Fruit fly (Drosophila melanogaster) whole organism, embryonic: ENCODE measurements around the gene Dh31.
A peak's percentile ranks its signal among the peaks of the same experiment; 100 is the strongest.

Source experiments
- ATbp ChIP-seq: fragments of 200-800 bp; sonication (Bioruptor generic); optimal IDR thresholded peaks from 2 replicates; lab custom pipeline; 2017; ENCODE audit warnings: missing biosample characterization, mild to moderate bottlenecking, missing genetic modification characterization, missing genetic modification reagents
- Aef1 ChIP-seq: fragments of 200-800 bp; sonication (Bioruptor generic); IDR thresholded peaks from 3 replicates; pipeline ENCODE4 v1.3.6; 2022; ENCODE audit warnings: missing biosample characterization, missing genetic modification characterization
- CG11504 ChIP-seq: fragments of 200-800 bp; sonication (Bioruptor generic); optimal IDR thresholded peaks from 3 replicates; lab custom pipeline; 2019; ENCODE audit warnings: missing biosample characterization, mild to moderate bottlenecking, missing genetic modification characterization, moderate library complexity
- CG12659 ChIP-seq: fragments of 200-800 bp; sonication (Bioruptor generic); optimal IDR thresholded peaks from 3 replicates; lab custom pipeline; 2017; ENCODE audit warnings: mild to moderate bottlenecking, missing biosample characterization, missing genetic modification reagents, missing genetic modification characterization
- CG13424 ChIP-seq: fragments of 200-800 bp; sonication (Bioruptor generic); optimal IDR thresholded peaks from 2 replicates; lab custom pipeline; 2019; ENCODE audit warnings: missing biosample characterization, mild to moderate bottlenecking, missing genetic modification characterization, moderate library complexity
- CG16863 ChIP-seq: fragments of 200-800 bp; sonication (Bioruptor generic); optimal IDR thresholded peaks from 3 replicates; lab custom pipeline; 2016; ENCODE audit warnings: missing biosample characterization, missing genetic modification characterization
- CG17359 ChIP-seq: fragments of 200-800 bp; sonication (Bioruptor generic); optimal IDR thresholded peaks from 3 replicates; lab custom pipeline; 2018; ENCODE audit warnings: missing biosample characterization, mild to moderate bottlenecking, missing genetic modification characterization, moderate library complexity
- CG17385 ChIP-seq: fragments of 200-800 bp; sonication (Bioruptor generic); optimal IDR thresholded peaks from 3 replicates; lab custom pipeline; 2018; ENCODE audit warnings: missing biosample characterization, mild to moderate bottlenecking, missing genetic modification characterization
- CG2116 ChIP-seq: fragments of 200-800 bp; sonication (Bioruptor generic); optimal IDR thresholded peaks from 3 replicates; lab custom pipeline; 2018; ENCODE audit warnings: missing biosample characterization, mild to moderate bottlenecking, missing genetic modification characterization
- CG2712 ChIP-seq: fragments of 200-800 bp; optimal IDR thresholded peaks from 3 replicates; lab custom pipeline; 2019; ENCODE audit warnings: missing biosample characterization, mild to moderate bottlenecking, missing genetic modification characterization, moderate library complexity
- CG2875 ChIP-seq: fragments of 200-800 bp; sonication (Bioruptor generic); optimal IDR thresholded peaks from 2 replicates; lab custom pipeline; 2017; ENCODE audit warnings: missing biosample characterization, mild to moderate bottlenecking, missing genetic modification characterization, missing genetic modification reagents
- CG3163 ChIP-seq: fragments of 200-800 bp; sonication (Bioruptor generic); optimal IDR thresholded peaks from 3 replicates; lab custom pipeline; 2016; ENCODE audit warnings: missing biosample characterization, missing genetic modification characterization
- CG32532 ChIP-seq: fragments of 200-800 bp; sonication (Bioruptor generic); IDR thresholded peaks from 2 replicates; pipeline ENCODE4 v1.3.6; 2022; ENCODE audit warnings: missing biosample characterization, missing genetic modification characterization
- CG33557 ChIP-seq: fragments of 200-800 bp; sonication (Bioruptor generic); optimal IDR thresholded peaks from 2 replicates; lab custom pipeline; 2019; ENCODE audit warnings: missing biosample characterization, mild to moderate bottlenecking, missing genetic modification characterization, moderate library complexity
- CG3995 ChIP-seq: fragments of 200-800 bp; sonication (Bioruptor generic); optimal IDR thresholded peaks from 3 replicates; lab custom pipeline; 2016; ENCODE audit warnings: missing biosample characterization, missing genetic modification characterization
- CG6254 ChIP-seq: fragments of 200-800 bp; sonication (Bioruptor generic); optimal IDR thresholded peaks from 3 replicates; lab custom pipeline; 2017; ENCODE audit warnings: mild to moderate bottlenecking, missing biosample characterization, missing genetic modification reagents, missing genetic modification characterization
- CG6813 ChIP-seq: fragments of 200-800 bp; sonication (Bioruptor generic); optimal IDR thresholded peaks from 2 replicates; lab custom pipeline; 2017; ENCODE audit warnings: missing biosample characterization, missing genetic modification characterization, mild to moderate bottlenecking, moderate library complexity, missing genetic modification reagents
- CG7963 ChIP-seq: fragments of 200-800 bp; sonication (Bioruptor generic); IDR thresholded peaks from 3 replicates; pipeline ENCODE4 v1.3.6; 2022; ENCODE audit warnings: missing biosample characterization, missing genetic modification characterization; ENCODE audit not compliant: partially characterized antibody
- CG7987 ChIP-seq: fragments of 200-800 bp; sonication (Bioruptor generic); optimal IDR thresholded peaks from 2 replicates; lab custom pipeline; 2018; ENCODE audit warnings: missing biosample characterization, mild to moderate bottlenecking, missing genetic modification characterization, moderate library complexity
- CG8281 ChIP-seq: fragments of 200-800 bp; sonication (Bioruptor generic); optimal IDR thresholded peaks from 2 replicates; lab custom pipeline; 2018; ENCODE audit warnings: missing biosample characterization, mild to moderate bottlenecking, missing genetic modification characterization, moderate library complexity
- CG8944 ChIP-seq: fragments of 200-800 bp; sonication (Bioruptor generic); optimal IDR thresholded peaks from 3 replicates; lab custom pipeline; 2016; ENCODE audit warnings: missing biosample characterization, missing genetic modification characterization
- CG9797 ChIP-seq: fragments of 200-800 bp; sonication (Bioruptor generic); optimal IDR thresholded peaks from 3 replicates; lab custom pipeline; 2018; ENCODE audit warnings: missing biosample characterization, mild to moderate bottlenecking, missing genetic modification characterization
- CG9817 ChIP-seq: fragments of 200-800 bp; sonication (Bioruptor generic); optimal IDR thresholded peaks from 2 replicates; lab custom pipeline; 2018; ENCODE audit warnings: missing biosample characterization, mild to moderate bottlenecking, missing genetic modification characterization, moderate library complexity
- Camta ChIP-seq: fragments of 200-800 bp; sonication (Bioruptor generic); optimal IDR thresholded peaks from 2 replicates; lab custom pipeline; 2016; ENCODE audit warnings: missing biosample characterization, missing genetic modification characterization
- D ChIP-seq, 2 experiments: fragments of 200-800 bp in 1 of 2; fragments of >200 bp in 1 of 2; sonication (Bioruptor generic) in 1 of 2; optimal IDR thresholded peaks; 2 replicates in 1 of 2; 3 replicates in 1 of 2; lab custom pipeline; 2017; ENCODE audit warnings: mild to moderate bottlenecking in 1 of 2, missing biosample characterization in 1 of 2, missing genetic modification characterization in 1 of 2, missing genetic modification reagents in 1 of 2
- Dek ChIP-seq: fragments of 200-800 bp; sonication (Bioruptor generic); optimal IDR thresholded peaks from 3 replicates; lab custom pipeline; 2019; ENCODE audit warnings: missing biosample characterization, mild to moderate bottlenecking, missing genetic modification characterization, moderate library complexity
- Hand ChIP-seq: fragments of 200-800 bp; sonication (Bioruptor generic); optimal IDR thresholded peaks from 2 replicates; lab custom pipeline; 2017; ENCODE audit warnings: mild to moderate bottlenecking, missing biosample characterization, missing genetic modification reagents, missing genetic modification characterization
- HmgD ChIP-seq: fragments of 200-800 bp; sonication (Bioruptor generic); optimal IDR thresholded peaks from 3 replicates; lab custom pipeline; 2016; ENCODE audit warnings: missing biosample characterization, missing genetic modification characterization
- Med ChIP-seq: fragments of 200-800 bp; sonication (Bioruptor generic); peaks from one replicate; lab custom pipeline; 2016; ENCODE audit warnings: missing biosample characterization, missing genetic modification characterization, mild to moderate bottlenecking, inconsistent platforms, moderate library complexity
- Oaz ChIP-seq: fragments of 200-800 bp; sonication (Bioruptor generic); IDR thresholded peaks from 2 replicates; pipeline ENCODE4 v1.3.6; 2022; ENCODE audit warnings: missing biosample characterization, missing genetic modification characterization
- Sox100B ChIP-seq: fragments of 200-800 bp; sonication (Bioruptor generic); optimal IDR thresholded peaks from 3 replicates; lab custom pipeline; 2018; ENCODE audit warnings: missing biosample characterization, mild to moderate bottlenecking, missing genetic modification characterization
- ap ChIP-seq: fragments of 200-800 bp; sonication (Bioruptor generic); IDR thresholded peaks from 2 replicates; pipeline ENCODE4 v1.3.6; 2022; ENCODE audit warnings: missing biosample characterization, missing genetic modification characterization
- br ChIP-seq: fragments of >200 bp; optimal IDR thresholded peaks from 2 replicates; lab custom pipeline; 2017
- chinmo ChIP-seq: fragments of 200-800 bp; sonication (Bioruptor generic); IDR thresholded peaks from 4 replicates; pipeline ENCODE4 v1.3.6; 2022; ENCODE audit warnings: missing biosample characterization, missing genetic modification characterization; ENCODE audit not compliant: partially characterized antibody
- crc ChIP-seq: fragments of 200-800 bp; sonication (Bioruptor generic); optimal IDR thresholded peaks from 2 replicates; lab custom pipeline; 2016; ENCODE audit warnings: missing biosample characterization, missing genetic modification characterization
- dimm ChIP-seq: fragments of 200-800 bp; sonication (Bioruptor generic); IDR thresholded peaks from 2 replicates; pipeline ENCODE4 v1.3.6; 2022; ENCODE audit warnings: missing biosample characterization, missing genetic modification characterization
- dmrt99B ChIP-seq: fragments of 200-800 bp; sonication (Bioruptor generic); optimal IDR thresholded peaks from 2 replicates; lab custom pipeline; 2018; ENCODE audit warnings: missing biosample characterization, mild to moderate bottlenecking, missing genetic modification characterization, moderate library complexity
- dpn ChIP-seq, 2 experiments: fragments of 200-800 bp; sonication (Bioruptor generic); optimal IDR thresholded peaks; 3 replicates each; lab custom pipeline; 2016; ENCODE audit warnings: missing biosample characterization in 2 of 2, missing genetic modification characterization in 2 of 2
- dysf ChIP-seq: fragments of 200-800 bp; sonication (Bioruptor generic); IDR thresholded peaks from 3 replicates; pipeline ENCODE4 v1.3.6; 2022; ENCODE audit warnings: missing biosample characterization, missing genetic modification characterization
- kni ChIP-seq: fragments of 200-800 bp; sonication (Bioruptor generic); optimal IDR thresholded peaks from 3 replicates; lab custom pipeline; 2017; ENCODE audit warnings: mild to moderate bottlenecking, missing biosample characterization, missing genetic modification reagents, missing genetic modification characterization
- lilli ChIP-seq: fragments of 200-800 bp; sonication (Bioruptor generic); optimal IDR thresholded peaks from 3 replicates; lab custom pipeline; 2016; ENCODE audit warnings: missing biosample characterization, missing genetic modification characterization
- oc ChIP-seq: fragments of 200-800 bp; sonication (Bioruptor generic); optimal IDR thresholded peaks from 2 replicates; lab custom pipeline; 2018; ENCODE audit warnings: missing biosample characterization, mild to moderate bottlenecking, missing genetic modification characterization, moderate library complexity
- sc ChIP-seq, 3 experiments: fragments of >200 bp in 2 of 3; fragments of 200-800 bp in 1 of 3; sonication (Bioruptor generic) in 1 of 3; optimal IDR thresholded peaks; 2 replicates in 2 of 3; 3 replicates in 1 of 3; lab custom pipeline; 2017; ENCODE audit warnings: mild to moderate bottlenecking in 1 of 3, missing biosample characterization in 1 of 3, missing genetic modification characterization in 1 of 3, missing genetic modification reagents in 1 of 3
- slp2 ChIP-seq: fragments of 200-800 bp; sonication (Bioruptor generic); optimal IDR thresholded peaks from 2 replicates; lab custom pipeline; 2016; ENCODE audit warnings: missing biosample characterization, missing genetic modification characterization
- tin ChIP-seq: fragments of 200-800 bp; sonication (Bioruptor generic); optimal IDR thresholded peaks from 3 replicates; lab custom pipeline; 2016; ENCODE audit warnings: missing biosample characterization, missing genetic modification characterization
- toy ChIP-seq: fragments of 200-800 bp; sonication (Bioruptor generic); IDR thresholded peaks from 2 replicates; pipeline ENCODE4 v1.3.6; 2022; ENCODE audit warnings: missing biosample characterization, missing genetic modification characterization
- zfh2 ChIP-seq: fragments of 200-800 bp; sonication (Bioruptor generic); optimal IDR thresholded peaks from 2 replicates; lab custom pipeline; 2016; ENCODE audit warnings: missing biosample characterization, missing genetic modification characterization

Gene Dh31

DNA sequence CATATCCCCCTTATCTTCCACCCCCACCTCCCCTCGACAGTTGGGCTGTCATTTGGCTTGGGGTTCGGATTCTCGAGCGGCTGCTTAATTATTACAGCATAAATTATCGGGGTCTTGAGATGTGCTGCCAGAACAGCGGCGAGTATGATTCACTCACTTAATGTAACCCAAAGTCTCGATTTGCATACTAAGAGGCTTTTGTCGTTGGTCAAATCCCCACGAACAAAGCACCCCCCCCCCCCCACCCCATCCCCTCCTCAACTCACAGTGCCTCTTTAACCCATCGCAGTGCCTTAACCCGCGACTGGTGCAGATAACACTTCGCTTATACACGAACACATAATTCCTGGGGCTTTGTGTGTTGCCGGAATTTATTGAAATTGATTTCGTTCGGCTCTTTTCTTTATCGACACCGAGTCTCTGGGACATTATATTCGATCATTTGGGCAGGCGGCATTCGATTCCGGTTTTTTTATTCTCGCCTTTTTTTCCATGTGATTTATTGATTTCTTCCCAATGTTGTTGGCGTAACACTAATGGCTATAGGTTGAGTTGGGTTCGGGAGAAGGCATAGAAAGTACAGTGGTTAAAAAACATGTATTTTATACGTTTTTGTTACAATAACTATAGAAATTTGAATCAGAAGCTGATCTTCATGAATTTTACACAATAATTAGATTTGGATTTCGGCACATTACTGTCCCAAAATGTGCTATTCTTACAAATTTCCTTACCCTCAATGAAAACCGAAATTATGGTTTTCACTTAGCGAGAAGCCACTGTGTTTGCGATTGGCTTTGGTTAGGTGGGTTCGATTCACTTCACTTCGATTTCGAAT lies 47.4 kb upstream of the Dh31 start (continued):
- TF ChIP-seq zfh2 (GFP tag; lab: Kevin White, UChicago) (peak; percentile 12), CG13424 (tag; lab: Kevin White, UChicago) (peak; percentile 37), tin (GFP tag; lab: Kevin White, UChicago) (no peak), CG2116 (GFP tag; lab: Kevin White, UChicago) (peak; percentile 8), crc (GFP tag; lab: Kevin White, UChicago) (peak; percentile 55), D (optimal IDR thresholded peaks at IDR 0.05; lab: Kevin White, UChicago) (no peak), D (GFP tag; optimal IDR thresholded peaks at IDR 0.05; lab: Kevin White, UChicago) (peak; percentile 37), CG7963 (GFP tag; lab: Robert Waterston, UW) (no peak), dysf (GFP tag; lab: Robert Waterston, UW) (peak; percentile 48; the same call in 1 of the 3 replicates), CG6813 (GFP tag; lab: Kevin White, UChicago) (no peak), dmrt99B (tag; lab: Kevin White, UChicago) (peak; percentile 44), Med (peak; percentile 85), CG8944 (GFP tag; lab: Kevin White, UChicago) (peak; percentile 9), CG33557 (GFP tag; lab: Kevin White, UChicago) (peak; percentile 49), CG11504 (tag; lab: Kevin White, UChicago) (peak; percentile 73), CG2712 (tag; lab: Kevin White, UChicago) (peak; percentile 57), CG3163 (GFP tag; lab: Kevin White, UChicago) (peak; percentile 35), CG8281 (tag; lab: Kevin White, UChicago) (no peak), br (lab: Kevin White, UChicago) (no peak), CG17359 (peak; percentile 37), Camta (GFP tag; lab: Kevin White, UChicago) (peak; percentile 65), CG9797 (GFP tag; lab: Kevin White, UChicago) (no peak), CG2875 (GFP tag; lab: Kevin White, UChicago) (peak; percentile 50), Dek (tag; lab: Kevin White, UChicago) (no peak), HmgD (no peak), kni (peak; percentile 84), CG3995 (GFP tag; lab: Kevin White, UChicago) (no peak), sc (optimal IDR thresholded peaks at IDR 0.05; lab: Kevin White, UChicago) (no peak), sc (GFP tag; optimal IDR thresholded peaks at IDR 0.05; lab: Kevin White, UChicago) (peak; percentile 47), dimm (GFP tag; lab: Robert Waterston, UW) (no peak), lilli (peak; percentile 33), CG32532 (0 out of 2 replicates have a peak, but pooled peaks have one; percentile 4), CG6254 (GFP tag; lab: Kevin White, UChicago) (peak; percentile 9), Sox100B (GFP tag; lab: Kevin White, UChicago) (peak; percentile 30), Oaz (GFP tag; lab: Robert Waterston, UW) (no peak), CG16863 (GFP tag; lab: Kevin White, UChicago) (peak; percentile 50), chinmo (GFP tag; lab: Robert Waterston, UW) (0 out of 4 replicates have a peak, but pooled peaks have one; percentile 79), Aef1 (GFP tag; lab: Robert Waterston, UW) (no peak), CG17385 (GFP tag; lab: Kevin White, UChicago) (peak; percentile 14), oc (peak; percentile 81), dpn (GFP tag; optimal IDR thresholded peaks at IDR 0.05; lab: Kevin White, UChicago) (peak in 1 of 2 experiments; percentile 31), CG7987 (GFP tag; lab: Kevin White, UChicago) (no peak), CG9817 (tag; lab: Kevin White, UChicago) (peak; percentile 30), Hand (GFP tag; lab: Kevin White, UChicago) (no peak), ATbp (GFP tag; lab: Kevin White, UChicago) (peak; percentile 46), ap (GFP tag; lab: Robert Waterston, UW) (no peak), toy (GFP tag; lab: Robert Waterston, UW) (no peak), CG12659 (peak; percentile 34), slp2 (no peak)
